Fruit fly (Drosophila melanogaster): ENCODE data around the gene Cpr65Ax2.

Cpr65Ax2 gene

dm6 chr3L:6139924-6140574 is 10.6 kb downstream of the Cpr65Ax2 start, which contains the start of gene Cpr65Av (continued):
- no peak for TF ChIP-seq gro (GFP tag; optimal IDR thresholded peaks at IDR 0.05)
- TF ChIP-seq inv (GFP tag; IDR thresholded peaks at IDR 0.05; ENCODE audit: partially characterized antibody): no peak
- TF ChIP-seq NC2α (GFP tag; optimal IDR thresholded peaks at IDR 0.05): no peak
- TF ChIP-seq CG16779 (GFP tag; IDR thresholded peaks at IDR 0.05): no peak
- no peak for TF ChIP-seq Taf1 (GFP tag; IDR thresholded peaks at IDR 0.05)
- no peak for TF ChIP-seq CG32767 (GFP tag; IDR thresholded peaks at IDR 0.05)
- TF ChIP-seq NC2β (GFP tag; optimal IDR thresholded peaks at IDR 0.05): no peak
- no peak for TF ChIP-seq CG17361 (GFP tag; IDR thresholded peaks at IDR 0.05)
- TF ChIP-seq CG32532 (GFP tag; IDR thresholded peaks at IDR 0.05): no peak
- TF ChIP-seq CG5180 (GFP tag; optimal IDR thresholded peaks at IDR 0.05): peak; percentile 30
- peak; percentile 2 for TF ChIP-seq CG18599 (GFP tag; optimal IDR thresholded peaks at IDR 0.05)
- no peak for TF ChIP-seq jumu (GFP tag; optimal IDR thresholded peaks at IDR 0.05)
- no peak for TF ChIP-seq Oaz (GFP tag; IDR thresholded peaks at IDR 0.05)
- TF ChIP-seq dpn (GFP tag; optimal IDR thresholded peaks at IDR 0.05): no peak
- no peak for TF ChIP-seq C15 (GFP tag; IDR thresholded peaks at IDR 0.05)
- TF ChIP-seq fu2 (GFP tag; optimal IDR thresholded peaks at IDR 0.05): no peak
- TF ChIP-seq CG5953 (GFP tag; IDR thresholded peaks at IDR 0.05): no peak
- TF ChIP-seq D19B (GFP tag; optimal IDR thresholded peaks at IDR 0.05): no peak
- no peak for TF ChIP-seq Dip2 (GFP tag; IDR thresholded peaks at IDR 0.05)
- 0 out of 3 replicates have a peak, but pooled peaks have one; percentile 28 for TF ChIP-seq gce (GFP tag; IDR thresholded peaks at IDR 0.05)
- no peak for TF ChIP-seq Pdp1 (GFP tag; optimal IDR thresholded peaks at IDR 0.05)
- TF ChIP-seq sna (GFP tag; IDR thresholded peaks at IDR 0.05; ENCODE audit: partially characterized antibody): no peak
- no peak for TF ChIP-seq CG17829 (tag; optimal IDR thresholded peaks at IDR 0.05)
- no peak for TF ChIP-seq Scr (GFP tag; IDR thresholded peaks at IDR 0.05; ENCODE audit: partially characterized antibody)
- no peak for TF ChIP-seq cad (GFP tag; optimal IDR thresholded peaks at IDR 0.05)
- TF ChIP-seq kay (GFP tag; optimal IDR thresholded peaks at IDR 0.05): no peak
- TF ChIP-seq run (tag; optimal IDR thresholded peaks at IDR 0.05): no peak
- 0 out of 3 replicates have a peak, but pooled peaks have one; percentile 24 for TF ChIP-seq sr (GFP tag; IDR thresholded peaks at IDR 0.05)
- no peak for TF ChIP-seq ham (GFP tag; IDR thresholded peaks at IDR 0.05)
- no peak for TF ChIP-seq ro (GFP tag; IDR thresholded peaks at IDR 0.05)
- no peak for TF ChIP-seq Kr (GFP tag; optimal IDR thresholded peaks at IDR 0.05)
- no peak for TF ChIP-seq CG2120 (GFP tag; optimal IDR thresholded peaks at IDR 0.05)
- no peak for TF ChIP-seq CG7271 (tag; optimal IDR thresholded peaks at IDR 0.05)
- TF ChIP-seq stc (GFP tag; IDR thresholded peaks at IDR 0.05): no peak
- TF ChIP-seq CG17186 (GFP tag; optimal IDR thresholded peaks at IDR 0.05): no peak
- no peak for TF ChIP-seq Bteb2 (GFP tag; optimal IDR thresholded peaks at IDR 0.05)
- TF ChIP-seq CG14710 (tag; optimal IDR thresholded peaks at IDR 0.05): no peak
- no peak for TF ChIP-seq Gsc (GFP tag; IDR thresholded peaks at IDR 0.05)
- TF ChIP-seq Jarid2 (GFP tag; optimal IDR thresholded peaks at IDR 0.05): no peak
- TF ChIP-seq CG10979 (tag; optimal IDR thresholded peaks at IDR 0.05): no peak
- no peak for TF ChIP-seq crc (GFP tag; optimal IDR thresholded peaks at IDR 0.05)
- no peak for TF ChIP-seq HmgD (GFP tag; optimal IDR thresholded peaks at IDR 0.05)
- no peak for TF ChIP-seq CG9797 (GFP tag; optimal IDR thresholded peaks at IDR 0.05)
- TF ChIP-seq chm (GFP tag; IDR thresholded peaks at IDR 0.05): no peak
- TF ChIP-seq fd64A (GFP tag; optimal IDR thresholded peaks at IDR 0.05): peak; percentile 16
- no peak for TF ChIP-seq Hr3 (GFP tag; optimal IDR thresholded peaks at IDR 0.05)
- TF ChIP-seq repo (GFP tag; optimal IDR thresholded peaks at IDR 0.05): no peak
- no peak for TF ChIP-seq HHEX (GFP tag; optimal IDR thresholded peaks at IDR 0.05)
- peak; percentile 29; the same call in 1 of the 3 replicates for TF ChIP-seq CG14050 (GFP tag; IDR thresholded peaks at IDR 0.05)
- TF ChIP-seq sc (optimal IDR thresholded peaks at IDR 0.05): no peak
- TF ChIP-seq sc (GFP tag; optimal IDR thresholded peaks at IDR 0.05): no peak
- no peak for TF ChIP-seq CG32772 (GFP tag; IDR thresholded peaks at IDR 0.05)
